Worm (Caenorhabditis elegans) whole organism, L4/young adult: ENCODE results near the gene apm-3.

Experiments used
- W03F9.2 ChIP-seq: fragments of 150-350 bp; optimal IDR thresholded peaks from 2 replicates; lab custom pipeline; 2014; ENCODE audit warnings: missing biosample characterization, missing genetic modification characterization
- dao-5 ChIP-seq: sonication (generic microtip); optimal IDR thresholded peaks from 2 replicates; lab custom pipeline; 2016; ENCODE audit warnings: missing genotype, missing genetic modification characterization, moderate library complexity, missing compliant biosample characterization
- him-1 ChIP-seq: sonication (generic microtip); optimal IDR thresholded peaks from 2 replicates; lab custom pipeline; 2016; ENCODE audit warnings: missing genotype, missing genetic modification reagents, missing genetic modification characterization, missing compliant biosample characterization

The apm-3 gene

ce11 chrX:945669-946068 lies 9.1 kb upstream of the apm-3 start:
- TF ChIP-seq W03F9.2 (tag; lab: Kevin White, UChicago): no peak
- no peak for TF ChIP-seq him-1
- no peak for TF ChIP-seq dao-5 (tag; lab: Kevin White, UChicago)

ce11 chrX:947885-948284 lies 6.9 kb upstream of the apm-3 start:
- TF ChIP-seq dao-5 (tag; lab: Kevin White, UChicago) (no peak), W03F9.2 (tag; lab: Kevin White, UChicago) (no peak), him-1 (no peak)

- TF ChIP-seq W03F9.2 (tag; lab: Kevin White, UChicago): no peak
- TF ChIP-seq dao-5 (tag; lab: Kevin White, UChicago): no peak
- TF ChIP-seq him-1: no peak
Measured at ce11 chrX:948783-949182, 6.0 kb upstream of the apm-3 start, which contains the start of gene sms-2. sms-2 (minus strand) TSS chrX:948883.

- peak; percentile 75 for TF ChIP-seq W03F9.2 (tag; lab: Kevin White, UChicago)
- TF ChIP-seq dao-5 (tag; lab: Kevin White, UChicago): no peak
- peak; percentile 95 for TF ChIP-seq him-1
Measured at ce11 chrX:949466-949865, 5.3 kb upstream of the apm-3 start.

- no peak for TF ChIP-seq dao-5 (tag; lab: Kevin White, UChicago)
- no peak for TF ChIP-seq him-1
- TF ChIP-seq W03F9.2 (tag; lab: Kevin White, UChicago): no peak
Measured at ce11 chrX:950482-950881, 4.3 kb upstream of the apm-3 start, which contains the start of gene arr-1. arr-1 (plus strand) TSS chrX:950782.

- no peak for TF ChIP-seq dao-5 (tag; lab: Kevin White, UChicago)
- no peak for TF ChIP-seq W03F9.2 (tag; lab: Kevin White, UChicago)
- no peak for TF ChIP-seq him-1
Measured at ce11 chrX:952557-953083, 2.2 kb upstream of the apm-3 start.

- TF ChIP-seq W03F9.2 (tag; lab: Kevin White, UChicago) (no peak), him-1 (no peak), dao-5 (tag; lab: Kevin White, UChicago) (no peak)
Measured at ce11 chrX:957581-957980, 2.8 kb downstream of the apm-3 start, which contains the start of gene chil-10. chil-10 (plus strand) TSS chrX:957881.

- TF ChIP-seq dao-5 (tag; lab: Kevin White, UChicago) (no peak), W03F9.2 (tag; lab: Kevin White, UChicago) (no peak), him-1 (no peak)
Measured at ce11 chrX:960139-960538, 5.4 kb downstream of the apm-3 start.

ce11 chrX:963171-963570 lies 8.4 kb downstream of the apm-3 start, which contains the start of gene ncs-1:
ncs-1 (minus strand) TSS chrX:963271.
- TF ChIP-seq dao-5 (tag; lab: Kevin White, UChicago) (no peak), W03F9.2 (tag; lab: Kevin White, UChicago) (no peak), him-1 (no peak)

- no peak for TF ChIP-seq W03F9.2 (tag; lab: Kevin White, UChicago)
- TF ChIP-seq him-1: no peak
- TF ChIP-seq dao-5 (tag; lab: Kevin White, UChicago): no peak
Measured at ce11 chrX:970072-970471, 15.3 kb downstream of the apm-3 start, which contains the start of gene C44C1.6. C44C1.6 (minus strand) TSS chrX:970270.

ce11 chrX:974499-975235 lies 19.9 kb downstream of the apm-3 start, which contains the start of gene vps-45:
vps-45 (minus strand) TSS chrX:974848.
- TF ChIP-seq W03F9.2 (tag; lab: Kevin White, UChicago) (peak; percentile 41), him-1 (no peak)

ce11 chrX:975236-975535 lies 20.4 kb downstream of the apm-3 start:
- TF ChIP-seq dao-5 (tag; lab: Kevin White, UChicago) (no peak), him-1 (no peak), W03F9.2 (tag; lab: Kevin White, UChicago) (no peak)

ce11 chrX:977958-978686 lies 23.3 kb downstream of the apm-3 start, which contains the start of gene abhd-3.2:
abhd-3.2 (minus strand) TSS chrX:978008.
- TF ChIP-seq him-1 (no peak), dao-5 (tag; lab: Kevin White, UChicago) (no peak), W03F9.2 (tag; lab: Kevin White, UChicago) (no peak)
